Fruit fly (Drosophila melanogaster): ENCODE results near the gene Boh2.

Gene Boh2

DNA sequence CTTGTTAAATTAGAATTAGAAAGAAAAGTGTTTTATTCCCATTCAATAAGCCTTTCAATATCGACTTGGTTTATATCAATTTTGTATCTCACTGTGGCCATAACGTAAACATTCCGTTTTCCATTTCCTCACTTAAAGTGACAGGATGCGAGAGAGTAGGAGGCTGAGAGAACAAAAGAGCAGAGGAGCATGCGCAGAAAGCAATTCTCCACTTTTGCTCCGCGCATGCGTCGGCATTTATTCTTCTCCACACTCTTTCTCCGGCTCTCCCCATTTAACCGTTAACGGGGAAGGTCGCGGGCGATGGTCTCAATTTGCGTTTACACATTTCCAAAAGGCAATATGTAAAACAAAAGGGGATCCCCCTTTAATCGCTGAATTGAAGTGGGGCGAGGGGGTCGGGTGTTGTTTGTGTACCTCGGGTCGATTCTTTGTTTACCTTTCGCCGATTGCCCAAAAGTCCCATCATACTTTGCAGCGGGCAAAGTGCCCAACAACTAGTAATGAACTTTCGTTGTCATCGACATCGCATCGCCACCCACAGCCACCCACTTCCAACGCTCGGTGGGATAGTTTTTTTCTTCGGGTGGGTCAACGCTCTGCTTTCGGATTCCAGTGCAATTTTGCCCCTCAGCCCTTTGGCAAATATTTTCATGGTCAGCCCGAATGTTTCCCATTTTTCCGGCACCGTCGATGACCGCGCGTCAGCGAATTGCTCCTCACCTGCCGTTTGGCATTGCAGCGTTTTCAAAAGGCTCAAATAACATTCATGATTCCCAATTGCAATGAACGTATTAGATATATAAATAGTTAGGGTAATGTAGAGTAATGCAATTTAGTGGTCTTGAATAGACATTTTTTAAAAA lies 9.9 kb upstream of the Boh2 start:
- TF ChIP-seq usp (GFP tag; optimal IDR thresholded peaks at IDR 0.05) (no peak), Vsx2 (GFP tag; optimal IDR thresholded peaks at IDR 0.05; ENCODE audit: partially characterized antibody) (peak; percentile 87), OdsH (GFP tag; optimal IDR thresholded peaks at IDR 0.05) (no peak), dl (GFP tag; optimal IDR thresholded peaks at IDR 0.05; ENCODE audit: insufficient read depth in 1 of 2, partially characterized antibody in 2 of 2) (peak in 1 of 2 experiments; percentile 7), Rel (GFP tag; optimal IDR thresholded peaks at IDR 0.05) (no peak), Rel (tag; optimal IDR thresholded peaks at IDR 0.05) (peak; percentile 91), dmrt93B (GFP tag; optimal IDR thresholded peaks at IDR 0.05) (no peak), Dif (GFP tag; optimal IDR thresholded peaks at IDR 0.05; ENCODE audit: partially characterized antibody) (peak; percentile 66), sv (GFP tag; optimal IDR thresholded peaks at IDR 0.05) (no peak)

DNA sequence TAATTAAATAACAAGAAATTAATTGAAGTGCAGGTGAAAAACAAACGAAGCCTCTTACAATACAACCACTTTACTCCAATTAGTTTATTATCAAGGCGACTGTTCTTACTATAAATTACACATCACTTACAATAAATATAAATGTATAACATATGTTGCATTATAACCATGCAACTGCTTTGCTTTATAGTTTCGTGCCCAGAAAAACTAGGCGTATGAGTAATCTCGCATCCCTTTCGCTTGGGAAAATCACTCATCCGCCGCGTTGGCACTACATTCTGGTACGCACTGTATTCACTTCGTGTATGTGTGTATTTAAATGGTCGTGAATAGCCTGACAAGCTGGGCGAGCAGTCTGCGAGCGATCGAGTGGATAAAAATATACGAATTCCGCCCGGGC lies 8.9 kb upstream of the Boh2 start:
- TF ChIP-seq woc (GFP tag; optimal IDR thresholded peaks at IDR 0.05): no peak
- no peak for TF ChIP-seq usp (GFP tag; optimal IDR thresholded peaks at IDR 0.05)
- TF ChIP-seq Abd-B (GFP tag; optimal IDR thresholded peaks at IDR 0.05): no peak
- TF ChIP-seq HLH106 (tag; optimal IDR thresholded peaks at IDR 0.05): no peak
- TF ChIP-seq rgr (GFP tag; optimal IDR thresholded peaks at IDR 0.05): no peak
- no peak for TF ChIP-seq CG32264 (GFP tag; optimal IDR thresholded peaks at IDR 0.05)
- TF ChIP-seq Hnf4 (GFP tag; optimal IDR thresholded peaks at IDR 0.05): no peak
- TF ChIP-seq Myc (optimal IDR thresholded peaks at IDR 0.05): no peak
- TF ChIP-seq CG9705 (GFP tag; optimal IDR thresholded peaks at IDR 0.05): no peak
- TF ChIP-seq sv (GFP tag; optimal IDR thresholded peaks at IDR 0.05): no peak
- no peak for TF ChIP-seq fru (GFP tag; optimal IDR thresholded peaks at IDR 0.05)
- no peak for TF ChIP-seq Jra (GFP tag; optimal IDR thresholded peaks at IDR 0.05)
- no peak for TF ChIP-seq Hr83 (GFP tag; optimal IDR thresholded peaks at IDR 0.05; ENCODE audit: poor library complexity, severe bottlenecking)
- no peak for TF ChIP-seq GATAd (GFP tag; optimal IDR thresholded peaks at IDR 0.05)

DNA sequence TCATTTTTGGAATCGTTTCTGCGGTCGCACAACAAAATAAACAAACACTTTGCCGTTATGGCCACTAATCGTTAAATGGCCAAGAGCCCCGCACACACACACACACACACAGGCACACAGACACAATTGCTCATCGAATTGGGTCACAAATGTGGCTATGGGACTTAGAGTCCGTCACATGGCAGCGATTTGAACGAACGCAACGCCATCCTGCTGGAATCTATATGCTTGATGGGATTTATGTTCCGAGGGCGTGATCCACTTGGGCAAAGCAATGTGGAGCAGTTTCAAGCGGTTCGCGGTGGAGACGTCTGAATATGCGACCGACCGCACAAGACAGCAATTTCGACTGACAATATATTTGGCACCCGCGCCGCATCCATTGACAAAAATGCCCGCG lies 8.3 kb upstream of the Boh2 start:
- TF ChIP-seq rgr (GFP tag; optimal IDR thresholded peaks at IDR 0.05) (no peak), foxo (GFP tag; optimal IDR thresholded peaks at IDR 0.05) (no peak), sv (GFP tag; optimal IDR thresholded peaks at IDR 0.05) (no peak), GATAd (GFP tag; optimal IDR thresholded peaks at IDR 0.05) (no peak), OdsH (GFP tag; optimal IDR thresholded peaks at IDR 0.05) (no peak), Dif (GFP tag; optimal IDR thresholded peaks at IDR 0.05; ENCODE audit: partially characterized antibody) (no peak), ey (GFP tag; optimal IDR thresholded peaks at IDR 0.05) (no peak), Abd-B (GFP tag; optimal IDR thresholded peaks at IDR 0.05) (no peak), Mio (GFP tag; optimal IDR thresholded peaks at IDR 0.05) (no peak), usp (GFP tag; optimal IDR thresholded peaks at IDR 0.05) (no peak), Myc (optimal IDR thresholded peaks at IDR 0.05) (no peak), CG9705 (GFP tag; optimal IDR thresholded peaks at IDR 0.05) (no peak), Hr78 (GFP tag; optimal IDR thresholded peaks at IDR 0.05) (no peak), Hnf4 (GFP tag; optimal IDR thresholded peaks at IDR 0.05) (no peak), brk (GFP tag; optimal IDR thresholded peaks at IDR 0.05) (no peak), fru (GFP tag; optimal IDR thresholded peaks at IDR 0.05) (no peak), lola (GFP tag; optimal IDR thresholded peaks at IDR 0.05) (no peak)

DNA sequence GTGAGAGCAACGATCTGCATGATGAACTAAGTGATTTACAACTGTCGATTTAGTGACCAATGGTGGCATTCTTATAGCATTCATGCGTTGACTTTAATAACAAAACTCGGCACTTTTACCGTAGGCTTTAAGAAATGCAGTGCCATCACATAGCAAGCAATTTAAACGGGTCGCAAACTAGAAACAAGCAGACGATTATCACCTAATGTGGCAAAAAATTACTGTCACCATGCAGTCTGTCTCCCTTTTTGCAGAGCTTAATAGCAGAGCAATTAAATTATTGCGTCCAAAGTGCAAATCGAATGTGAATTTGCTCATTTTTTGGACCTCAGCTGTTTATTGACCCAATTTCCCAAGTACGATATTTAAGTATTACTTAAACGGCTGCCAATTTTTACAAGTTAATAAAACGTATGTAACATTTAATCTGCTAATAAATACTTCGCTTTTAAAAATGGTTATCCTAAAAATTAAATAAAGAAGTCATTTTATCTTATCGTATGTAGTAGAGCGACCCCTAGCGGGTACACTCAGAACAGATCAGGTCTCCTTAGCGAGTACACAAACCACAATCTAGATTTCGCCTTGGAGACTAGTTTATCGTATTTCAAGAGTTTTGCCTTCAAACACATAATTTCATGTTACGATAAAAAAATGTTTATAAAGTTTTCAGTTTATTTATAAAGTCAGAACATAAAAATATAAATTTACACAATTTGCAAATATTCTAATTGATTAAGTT lies 7.0 kb upstream of the Boh2 start, which contains the start of gene Vm32E:
Gene Vm32E, minus strand, starts transcription at position 51 of the 742 bp plus-strand sequence.
- peak; percentile 65 for TF ChIP-seq Myc (optimal IDR thresholded peaks at IDR 0.05)
- TF ChIP-seq Mio (GFP tag; optimal IDR thresholded peaks at IDR 0.05): no peak
- TF ChIP-seq CG32264 (GFP tag; optimal IDR thresholded peaks at IDR 0.05): no peak
- no peak for TF ChIP-seq Rel (GFP tag; optimal IDR thresholded peaks at IDR 0.05)
- no peak for TF ChIP-seq Rel (tag; optimal IDR thresholded peaks at IDR 0.05)
- no peak for TF ChIP-seq lola (GFP tag; optimal IDR thresholded peaks at IDR 0.05)

All from whole organism, wandering third instar larva.